Worm (Caenorhabditis elegans) whole organism, L3 larva: ENCODE results near the gene clec-167.

Experiments
- R02D3.7 ChIP-seq: fragments of 150-350 bp; optimal IDR thresholded peaks from 2 replicates; lab custom pipeline; 2014; ENCODE audit warnings: missing biosample characterization, missing genetic modification characterization
- ZK546.5 ChIP-seq: sonication (generic microtip); optimal IDR thresholded peaks from 2 replicates; lab custom pipeline; 2017; ENCODE audit warnings: missing biosample characterization, missing genetic modification characterization
- aly-2 ChIP-seq: fragments of 150-350 bp; optimal IDR thresholded peaks from 2 replicates; lab custom pipeline; 2014; ENCODE audit warnings: missing biosample characterization, missing genetic modification characterization
- ama-1 ChIP-seq: fragments of 150-350 bp; optimal IDR thresholded peaks from 2 replicates; lab custom pipeline; 2018
- ceh-16 ChIP-seq: sonication (generic microtip); optimal IDR thresholded peaks from 2 replicates; lab custom pipeline; 2017; ENCODE audit warnings: missing biosample characterization, missing genetic modification characterization
- ceh-28 ChIP-seq: fragments of 150-350 bp; optimal IDR thresholded peaks from 2 replicates; lab custom pipeline; 2014; ENCODE audit warnings: missing biosample characterization, missing genetic modification reagents, missing genetic modification characterization
- ceh-9 ChIP-seq: sonication (generic microtip); optimal IDR thresholded peaks from 2 replicates; lab custom pipeline; 2018; ENCODE audit warnings: missing biosample characterization, missing genetic modification characterization
- daf-12 ChIP-seq: fragments of 150-350 bp; optimal IDR thresholded peaks from 2 replicates; lab custom pipeline; 2014; ENCODE audit warnings: missing biosample characterization, missing genetic modification reagents, missing genetic modification characterization
- egl-27 ChIP-seq: sonication (generic microtip); optimal IDR thresholded peaks from 4 replicates; lab custom pipeline; 2017; ENCODE audit warnings: missing biosample characterization, missing genetic modification reagents, missing genetic modification characterization
- egl-5 ChIP-seq: fragments of 150-350 bp; optimal IDR thresholded peaks from 2 replicates; lab custom pipeline; 2017; ENCODE audit warnings: missing biosample characterization, missing genetic modification reagents, missing genetic modification characterization, inconsistent platforms
- elt-1 ChIP-seq: fragments of 150-350 bp; optimal IDR thresholded peaks from 2 replicates; lab custom pipeline; 2014; ENCODE audit warnings: missing biosample characterization, missing genetic modification characterization
- elt-2 ChIP-seq: sonication (generic microtip); optimal IDR thresholded peaks from 2 replicates; lab custom pipeline; 2016; ENCODE audit warnings: missing genetic modification reagents, mild to moderate bottlenecking, missing genetic modification characterization, missing compliant biosample characterization
- elt-3 ChIP-seq, 3 experiments: fragments of 150-350 bp in 1 of 3; sonication (generic microtip) in 2 of 3; optimal IDR thresholded peaks; 2 replicates in 2 of 3; 4 replicates in 1 of 3; lab custom pipeline; 2014 to 2017; ENCODE audit warnings: missing biosample characterization in 3 of 3, missing genetic modification characterization in 3 of 3
- eor-1 ChIP-seq, 2 experiments: fragments of 150-350 bp; optimal IDR thresholded peaks; 2 replicates each; lab custom pipeline; 2014 to 2018; ENCODE audit warnings: missing biosample characterization in 2 of 2, missing genetic modification characterization in 2 of 2
- hmg-11 ChIP-seq: sonication (generic microtip); optimal IDR thresholded peaks from 2 replicates; lab custom pipeline; 2016; ENCODE audit warnings: missing genetic modification characterization, missing compliant biosample characterization
- jun-1 ChIP-seq: fragments of 150-350 bp; optimal IDR thresholded peaks from 2 replicates; lab custom pipeline; 2014; ENCODE audit warnings: missing biosample characterization, missing genetic modification reagents, missing genetic modification characterization
- lin-15B ChIP-seq: fragments of 150-350 bp; optimal IDR thresholded peaks from 2 replicates; lab custom pipeline; 2014; ENCODE audit warnings: missing biosample characterization, missing genetic modification characterization
- lin-39 ChIP-seq: fragments of 150-350 bp; optimal IDR thresholded peaks from 2 replicates; lab custom pipeline; 2018; ENCODE audit warnings: missing biosample characterization, missing genetic modification reagents, missing genetic modification characterization
- lsy-12 ChIP-seq: sonication (generic microtip); optimal IDR thresholded peaks from 2 replicates; lab custom pipeline; 2016; ENCODE audit warnings: mild to moderate bottlenecking, missing genetic modification characterization, missing compliant biosample characterization
- mml-1 ChIP-seq: fragments of 150-350 bp; sonication (generic microtip); optimal IDR thresholded peaks from 3 replicates; lab custom pipeline; 2014; ENCODE audit warnings: missing biosample characterization, missing genetic modification characterization
- nfya-1 ChIP-seq: sonication (generic microtip); optimal IDR thresholded peaks from 2 replicates; lab custom pipeline; 2017; ENCODE audit warnings: missing genetic modification characterization, mild to moderate bottlenecking, missing compliant biosample characterization, antibody characterized with exemption, moderate library complexity; ENCODE audit not compliant: insufficient read depth
- nhr-12 ChIP-seq: fragments of 150-350 bp; optimal IDR thresholded peaks from 2 replicates; lab custom pipeline; 2014; ENCODE audit warnings: missing biosample characterization, missing genetic modification characterization
- nhr-237 ChIP-seq: fragments of 150-350 bp; optimal IDR thresholded peaks from 2 replicates; lab custom pipeline; 2014; ENCODE audit warnings: missing biosample characterization, missing genetic modification characterization
- nhr-25 ChIP-seq: sonication (generic microtip); optimal IDR thresholded peaks from 2 replicates; lab custom pipeline; 2017; ENCODE audit warnings: missing biosample characterization, missing genetic modification characterization
- nhr-43 ChIP-seq: sonication (generic microtip); optimal IDR thresholded peaks from 2 replicates; lab custom pipeline; 2016; ENCODE audit warnings: mild to moderate bottlenecking, missing genetic modification characterization, missing compliant biosample characterization; ENCODE audit not compliant: poor library complexity, severe bottlenecking
- nhr-76 ChIP-seq: fragments of 150-350 bp; sonication (generic microtip); optimal IDR thresholded peaks from 5 replicates; lab custom pipeline; 2014; ENCODE audit warnings: missing biosample characterization, missing genetic modification characterization
- nhr-77 ChIP-seq: fragments of 150-350 bp; optimal IDR thresholded peaks from 2 replicates; lab custom pipeline; 2014; ENCODE audit warnings: missing biosample characterization, missing genetic modification characterization
- pha-4 ChIP-seq: fragments of 150-350 bp; optimal IDR thresholded peaks from 2 replicates; lab custom pipeline; 2014; ENCODE audit warnings: missing biosample characterization, missing genetic modification reagents, missing genetic modification characterization
- pqm-1 ChIP-seq: fragments of 150-350 bp; optimal IDR thresholded peaks from 2 replicates; lab custom pipeline; 2017; ENCODE audit warnings: missing biosample characterization, missing genetic modification characterization, inconsistent platforms
- sea-2 ChIP-seq: fragments of 150-350 bp; sonication (generic microtip); optimal IDR thresholded peaks from 4 replicates; lab custom pipeline; 2014; ENCODE audit warnings: missing biosample characterization, missing genetic modification reagents, missing genetic modification characterization
- skn-1 ChIP-seq: fragments of 150-350 bp; optimal IDR thresholded peaks from 2 replicates; lab custom pipeline; 2014; ENCODE audit warnings: missing biosample characterization, missing genetic modification characterization
- snpc-4 ChIP-seq: fragments of 150-350 bp; optimal IDR thresholded peaks from 2 replicates; lab custom pipeline; 2014; ENCODE audit warnings: missing biosample characterization, missing genetic modification characterization
- tbx-2 ChIP-seq: sonication (generic microtip); optimal IDR thresholded peaks from 2 replicates; lab custom pipeline; 2016; ENCODE audit warnings: mild to moderate bottlenecking, missing genetic modification characterization, missing compliant biosample characterization
- unc-39 ChIP-seq: sonication (generic microtip); optimal IDR thresholded peaks from 4 replicates; lab custom pipeline; 2017; ENCODE audit warnings: missing biosample characterization, missing genetic modification characterization
- zag-1 ChIP-seq: fragments of 150-350 bp; optimal IDR thresholded peaks from 2 replicates; lab custom pipeline; 2014; ENCODE audit warnings: missing biosample characterization, missing genetic modification characterization
- ztf-11 ChIP-seq: fragments of 150-350 bp; optimal IDR thresholded peaks from 2 replicates; lab custom pipeline; 2014; ENCODE audit warnings: missing biosample characterization, missing genetic modification characterization

Gene clec-167

ce11 chrIV:1212357-1212756, 43.2 kb downstream of the clec-167 start:
- TF ChIP-seq aly-2 (tag; lab: Kevin White, UChicago) (no peak), nhr-77 (no peak), nhr-25 (tag; lab: Kevin White, UChicago) (no peak), elt-3 (tag; optimal IDR thresholded peaks at IDR 0.05; lab: Kevin White, UChicago) (no peak), sea-2 (GFP tag; lab: Kevin White, UChicago) (no peak), hmg-11 (tag; lab: Kevin White, UChicago) (no peak), pqm-1 (no peak), unc-39 (tag; lab: Kevin White, UChicago) (no peak), egl-27 (tag; lab: Kevin White, UChicago) (no peak), elt-1 (tag; lab: Kevin White, UChicago) (no peak)
- TF ChIP-seq, all 47 proteins: peak for 0

ce11 chrIV:1211902-1212301, 43.6 kb downstream of the clec-167 start:
- TF ChIP-seq pqm-1 (peak; percentile 10), snpc-4 (peak; percentile 48), elt-1 (tag; lab: Kevin White, UChicago) (no peak), lin-15B (no peak), nhr-12 (no peak), elt-2 (tag; lab: Kevin White, UChicago) (peak; percentile 60)

ce11 chrIV:1209813-1210212, 45.7 kb downstream of the clec-167 start:
- TF ChIP-seq pqm-1 (no peak), ceh-9 (tag; lab: Kevin White, UChicago) (no peak), ama-1 (no peak), pha-4 (no peak), eor-1 (tag; optimal IDR thresholded peaks at IDR 0.05; lab: Kevin White, UChicago) (no peak), nhr-76 (tag; lab: Kevin White, UChicago) (no peak), snpc-4 (no peak), R02D3.7 (tag; lab: Kevin White, UChicago) (no peak), nhr-43 (tag; lab: Kevin White, UChicago) (no peak), ztf-11 (tag; lab: Kevin White, UChicago) (no peak), tbx-2 (tag; lab: Kevin White, UChicago) (no peak), ZK546.5 (tag; lab: Kevin White, UChicago) (no peak), daf-12 (tag; lab: Kevin White, UChicago) (no peak), lin-39 (tag; lab: Kevin White, UChicago) (no peak), mml-1 (tag; lab: Kevin White, UChicago) (no peak), aly-2 (tag; lab: Kevin White, UChicago) (no peak)

ce11 chrIV:1209320-1209719, 46.2 kb downstream of the clec-167 start:
- no peak for TF ChIP-seq nfya-1 (tag; lab: Kevin White, UChicago)
- no peak for TF ChIP-seq lin-15B
- TF ChIP-seq ceh-16: no peak
- no peak for TF ChIP-seq zag-1 (tag; lab: Kevin White, UChicago)
- no peak for TF ChIP-seq sea-2 (GFP tag; lab: Kevin White, UChicago)
- no peak for TF ChIP-seq snpc-4
- TF ChIP-seq jun-1 (tag; lab: Kevin White, UChicago): no peak
- TF ChIP-seq ceh-9 (tag; lab: Kevin White, UChicago): no peak
- TF ChIP-seq nhr-237: no peak
- no peak for TF ChIP-seq daf-12 (tag; lab: Kevin White, UChicago)
- no peak for TF ChIP-seq nhr-43 (tag; lab: Kevin White, UChicago)
- TF ChIP-seq egl-5 (tag; lab: Kevin White, UChicago): no peak
- no peak for TF ChIP-seq nhr-12
- no peak for TF ChIP-seq elt-2 (tag; lab: Kevin White, UChicago)
- no peak for TF ChIP-seq nhr-25 (tag; lab: Kevin White, UChicago)

ce11 chrIV:1207980-1208379, 47.6 kb downstream of the clec-167 start, which contains the start of gene dsl-1:
TSS of gene dsl-1 (minus strand) at chrIV:1208080.
- TF ChIP-seq elt-2 (tag; lab: Kevin White, UChicago) (no peak), lsy-12 (tag; lab: Kevin White, UChicago) (no peak), hmg-11 (tag; lab: Kevin White, UChicago) (no peak), R02D3.7 (tag; lab: Kevin White, UChicago) (no peak), skn-1 (no peak), ceh-28 (tag; lab: Kevin White, UChicago) (no peak), nhr-25 (tag; lab: Kevin White, UChicago) (no peak), sea-2 (GFP tag; lab: Kevin White, UChicago) (no peak), nhr-43 (tag; lab: Kevin White, UChicago) (no peak), ceh-9 (tag; lab: Kevin White, UChicago) (no peak), nhr-77 (no peak)
